Worm (Caenorhabditis elegans) whole organism, late embryonic: Measurements from ENCODE around the gene madf-8.

Experiments
- C08G9.2 ChIP-seq: sonication (generic microtip); optimal IDR thresholded peaks from 2 replicates; lab custom pipeline; 2016; ENCODE audit warnings: mild to moderate bottlenecking, missing genetic modification characterization, moderate library complexity, missing compliant biosample characterization
- C38D4.7 ChIP-seq: fragments of 200-800 bp; sonication (Bioruptor generic); optimal IDR thresholded peaks from 2 replicates; lab custom pipeline; 2018; ENCODE audit warnings: mild to moderate bottlenecking, missing genetic modification characterization, moderate library complexity, missing compliant biosample characterization
- F13H6.1 ChIP-seq: sonication (generic microtip); optimal IDR thresholded peaks from 2 replicates; lab custom pipeline; 2016; ENCODE audit warnings: missing genetic modification characterization, missing compliant biosample characterization
- T23F11.4 ChIP-seq: fragments of 200-800 bp; sonication (Bioruptor generic); optimal IDR thresholded peaks from 2 replicates; lab custom pipeline; 2018; ENCODE audit warnings: mild to moderate bottlenecking, missing genetic modification characterization, missing compliant biosample characterization
- Y22D7AL.16 ChIP-seq: sonication (generic microtip); optimal IDR thresholded peaks from 2 replicates; lab custom pipeline; 2016; ENCODE audit warnings: missing genetic modification characterization, missing compliant biosample characterization
- ahr-1 ChIP-seq: sonication (generic microtip); optimal IDR thresholded peaks from 2 replicates; lab custom pipeline; 2016; ENCODE audit warnings: missing genetic modification characterization, missing compliant biosample characterization
- ama-1 ChIP-seq: fragments of 150-350 bp; optimal IDR thresholded peaks from 2 replicates; lab custom pipeline; 2014
- ceh-14 ChIP-seq: sonication (generic microtip); optimal IDR thresholded peaks from 2 replicates; lab custom pipeline; 2016; ENCODE audit warnings: missing genotype, missing genetic modification characterization, missing compliant biosample characterization
- ceh-19 ChIP-seq: fragments of 200-800 bp; sonication (Bioruptor generic); optimal IDR thresholded peaks from 2 replicates; lab custom pipeline; 2018; ENCODE audit warnings: mild to moderate bottlenecking, missing genetic modification characterization, missing compliant biosample characterization
- ceh-24 ChIP-seq: sonication (generic microtip); optimal IDR thresholded peaks from 2 replicates; lab custom pipeline; 2016; ENCODE audit warnings: mild to moderate bottlenecking, missing genetic modification characterization, missing compliant biosample characterization
- ceh-30 ChIP-seq: fragments of 150-350 bp; optimal IDR thresholded peaks from 2 replicates; lab custom pipeline; 2014; ENCODE audit warnings: missing biosample characterization, missing genetic modification characterization
- ceh-34 ChIP-seq: sonication (generic microtip); optimal IDR thresholded peaks from 2 replicates; lab custom pipeline; 2016; ENCODE audit warnings: mild to moderate bottlenecking, missing genetic modification characterization, missing compliant biosample characterization
- ceh-6 ChIP-seq: fragments of 200-800 bp; sonication (Bioruptor generic); optimal IDR thresholded peaks from 2 replicates; lab custom pipeline; 2018; ENCODE audit warnings: mild to moderate bottlenecking, missing genetic modification characterization, missing compliant biosample characterization
- ceh-9 ChIP-seq: sonication (generic microtip); optimal IDR thresholded peaks from 2 replicates; lab custom pipeline; 2016; ENCODE audit warnings: mild to moderate bottlenecking, missing genetic modification characterization, inconsistent platforms, missing compliant biosample characterization
- che-1 ChIP-seq: sonication (generic microtip); optimal IDR thresholded peaks from 2 replicates; lab custom pipeline; 2016; ENCODE audit warnings: mild to moderate bottlenecking, missing genetic modification characterization, missing compliant biosample characterization
- dmd-4 ChIP-seq: sonication (generic microtip); optimal IDR thresholded peaks from 2 replicates; lab custom pipeline; 2016; ENCODE audit warnings: borderline replicate concordance, missing genetic modification characterization, missing compliant biosample characterization
- elt-4 ChIP-seq: sonication (generic microtip); optimal IDR thresholded peaks from 2 replicates; lab custom pipeline; 2016; ENCODE audit warnings: missing genetic modification characterization, missing compliant biosample characterization
- ets-4 ChIP-seq: sonication (generic microtip); optimal IDR thresholded peaks from 2 replicates; lab custom pipeline; 2016; ENCODE audit warnings: missing genetic modification characterization, missing compliant biosample characterization
- eyg-1 ChIP-seq: sonication (generic microtip); optimal IDR thresholded peaks from 2 replicates; lab custom pipeline; 2016; ENCODE audit warnings: missing genotype, missing genetic modification characterization, missing compliant biosample characterization
- fkh-10 ChIP-seq: fragments of 150-350 bp; optimal IDR thresholded peaks from 2 replicates; lab custom pipeline; 2014; ENCODE audit warnings: missing biosample characterization, missing genetic modification reagents, missing genetic modification characterization
- fkh-6 ChIP-seq: sonication (generic microtip); optimal IDR thresholded peaks from 2 replicates; lab custom pipeline; 2016; ENCODE audit warnings: missing genetic modification characterization, missing compliant biosample characterization
- hlh-13 ChIP-seq: fragments of 200-800 bp; sonication (Bioruptor generic); optimal IDR thresholded peaks from 2 replicates; lab custom pipeline; 2018; ENCODE audit warnings: mild to moderate bottlenecking, missing genetic modification characterization, missing compliant biosample characterization
- hlh-15 ChIP-seq: sonication (generic microtip); optimal IDR thresholded peaks from 2 replicates; lab custom pipeline; 2016; ENCODE audit warnings: missing genetic modification characterization, missing compliant biosample characterization
- hlh-30 ChIP-seq: sonication (generic microtip); optimal IDR thresholded peaks from 2 replicates; lab custom pipeline; 2017; ENCODE audit warnings: antibody characterized with exemption, missing genetic modification characterization, missing compliant biosample characterization; ENCODE audit not compliant: insufficient read depth
- hlh-8 ChIP-seq: sonication (generic microtip); optimal IDR thresholded peaks from 2 replicates; lab custom pipeline; 2016; ENCODE audit warnings: missing genotype, missing genetic modification characterization, missing compliant biosample characterization
- lim-6 ChIP-seq: sonication (generic microtip); optimal IDR thresholded peaks from 2 replicates; lab custom pipeline; 2016; ENCODE audit warnings: missing genetic modification characterization, missing compliant biosample characterization
- lin-11 ChIP-seq: fragments of 200-800 bp; sonication (Bioruptor generic); optimal IDR thresholded peaks from 2 replicates; lab custom pipeline; 2018; ENCODE audit warnings: mild to moderate bottlenecking, missing genetic modification characterization, missing compliant biosample characterization
- madf-2 ChIP-seq: sonication (generic microtip); optimal IDR thresholded peaks from 2 replicates; lab custom pipeline; 2017; ENCODE audit warnings: missing genetic modification characterization, missing compliant biosample characterization
- mec-3 ChIP-seq: sonication (generic microtip); optimal IDR thresholded peaks from 2 replicates; lab custom pipeline; 2016; ENCODE audit warnings: borderline replicate concordance, missing genetic modification characterization, missing compliant biosample characterization
- nfya-1 ChIP-seq: sonication (generic microtip); optimal IDR thresholded peaks from 2 replicates; lab custom pipeline; 2017; ENCODE audit warnings: missing genetic modification characterization, mild to moderate bottlenecking, missing compliant biosample characterization, antibody characterized with exemption, moderate library complexity
- nhr-11 ChIP-seq: fragments of 150-350 bp; optimal IDR thresholded peaks from 2 replicates; lab custom pipeline; 2014; ENCODE audit warnings: missing biosample characterization, missing genetic modification characterization
- nhr-232 ChIP-seq: sonication (generic microtip); optimal IDR thresholded peaks from 2 replicates; lab custom pipeline; 2016; ENCODE audit warnings: missing genetic modification characterization, missing compliant biosample characterization
- npax-4 ChIP-seq: sonication (generic microtip); optimal IDR thresholded peaks from 2 replicates; lab custom pipeline; 2016; ENCODE audit warnings: missing genetic modification characterization, missing compliant biosample characterization
- odd-2 ChIP-seq: sonication (generic microtip); optimal IDR thresholded peaks from 2 replicates; lab custom pipeline; 2017; ENCODE audit warnings: antibody characterized with exemption, mild to moderate bottlenecking, missing genetic modification characterization, missing compliant biosample characterization
- pag-3 ChIP-seq: sonication (generic microtip); optimal IDR thresholded peaks from 2 replicates; lab custom pipeline; 2016; ENCODE audit warnings: missing compliant biosample characterization, missing genetic modification characterization, borderline replicate concordance
- pax-1 ChIP-seq: fragments of 150-350 bp; optimal IDR thresholded peaks from 2 replicates; lab custom pipeline; 2014; ENCODE audit warnings: missing biosample characterization, missing genetic modification characterization
- pha-2 ChIP-seq: sonication (generic microtip); optimal IDR thresholded peaks from 2 replicates; lab custom pipeline; 2017; ENCODE audit warnings: mild to moderate bottlenecking, missing genetic modification characterization, missing compliant biosample characterization
- pha-4 ChIP-seq: fragments of 150-350 bp; optimal IDR thresholded peaks from 2 replicates; lab custom pipeline; 2018; ENCODE audit warnings: missing biosample characterization, missing genetic modification reagents, missing genetic modification characterization
- pqm-1 ChIP-seq: sonication (generic microtip); optimal IDR thresholded peaks from 2 replicates; lab custom pipeline; 2016; ENCODE audit warnings: missing genetic modification characterization, missing compliant biosample characterization
- pros-1 ChIP-seq: fragments of 150-350 bp; optimal IDR thresholded peaks from 2 replicates; lab custom pipeline; 2014; ENCODE audit warnings: missing biosample characterization, missing genetic modification reagents, missing genetic modification characterization
- ref-2 ChIP-seq: sonication (generic microtip); optimal IDR thresholded peaks from 2 replicates; lab custom pipeline; 2016; ENCODE audit warnings: missing genetic modification characterization, missing compliant biosample characterization
- sdc-2 ChIP-seq: sonication (generic microtip); optimal IDR thresholded peaks from 2 replicates; lab custom pipeline; 2016; ENCODE audit warnings: missing genotype, missing genetic modification characterization, missing compliant biosample characterization
- sox-2 ChIP-seq: fragments of 200-800 bp; sonication (Bioruptor generic); IDR thresholded peaks from 2 replicates; pipeline ENCODE4 v1.3.6; 2022; ENCODE audit warnings: missing genetic modification reagents, missing genetic modification characterization, missing compliant biosample characterization
- sox-4 ChIP-seq: sonication (generic microtip); optimal IDR thresholded peaks from 2 replicates; lab custom pipeline; 2017; ENCODE audit warnings: mild to moderate bottlenecking, missing genetic modification characterization, inconsistent platforms, missing compliant biosample characterization
- syd-9 ChIP-seq: sonication (generic microtip); optimal IDR thresholded peaks from 2 replicates; lab custom pipeline; 2016; ENCODE audit warnings: mild to moderate bottlenecking, missing genetic modification characterization, moderate library complexity, missing compliant biosample characterization
- tbx-2 ChIP-seq: sonication (generic microtip); optimal IDR thresholded peaks from 2 replicates; lab custom pipeline; 2016; ENCODE audit warnings: missing genetic modification characterization, missing compliant biosample characterization
- tbx-7 ChIP-seq: sonication (generic microtip); optimal IDR thresholded peaks from 2 replicates; lab custom pipeline; 2016; ENCODE audit warnings: missing genotype, missing genetic modification characterization, missing compliant biosample characterization
- ttx-3 ChIP-seq: sonication (generic microtip); optimal IDR thresholded peaks from 2 replicates; lab custom pipeline; 2016; ENCODE audit warnings: missing genetic modification reagents, missing genetic modification characterization, missing compliant biosample characterization
- unc-3 ChIP-seq, 2 experiments: fragments of 200-800 bp in 1 of 2; sonication (Bioruptor generic) in 1 of 2; sonication (generic microtip) in 1 of 2; conservative IDR thresholded peaks in 1 of 2; optimal IDR thresholded peaks in 1 of 2; 2 replicates each; pipeline versions ENCODE4 v1.3.6 to Lab custom; 2016 to 2022; ENCODE audit warnings: missing compliant biosample characterization in 2 of 2, missing genetic modification characterization in 2 of 2, missing genetic modification reagents in 1 of 2
- unc-42 ChIP-seq: sonication (generic microtip); optimal IDR thresholded peaks from 2 replicates; lab custom pipeline; 2016; ENCODE audit warnings: missing genotype, missing genetic modification characterization, missing compliant biosample characterization
- unc-55 ChIP-seq: sonication (generic microtip); optimal IDR thresholded peaks from 2 replicates; lab custom pipeline; 2017; ENCODE audit warnings: missing biosample characterization, missing genetic modification reagents, missing genetic modification characterization
- unc-86 ChIP-seq: sonication (generic microtip); optimal IDR thresholded peaks from 2 replicates; lab custom pipeline; 2016; ENCODE audit warnings: missing genetic modification characterization, missing compliant biosample characterization
- zip-5 ChIP-seq: sonication (generic microtip); optimal IDR thresholded peaks from 2 replicates; lab custom pipeline; 2016; ENCODE audit warnings: missing genetic modification characterization, missing compliant biosample characterization
- ztf-16 ChIP-seq: sonication (generic microtip); optimal IDR thresholded peaks from 2 replicates; lab custom pipeline; 2017; ENCODE audit warnings: missing genetic modification characterization, missing compliant biosample characterization

The madf-8 gene

ce11 chrIII:3623772-3624171 lies 26.9 kb downstream of the madf-8 start:
- TF ChIP-seq tbx-2 (peak; percentile 45), lim-6 (no peak), elt-4 (no peak), odd-2 (tag; lab: Kevin White, UChicago) (no peak), F13H6.1 (no peak), ztf-16 (no peak), syd-9 (tag; lab: Kevin White, UChicago) (no peak), unc-42 (tag; lab: Kevin White, UChicago) (no peak), ceh-30 (tag; lab: Kevin White, UChicago) (no peak), unc-3 (GFP tag; conservative IDR thresholded peaks at IDR 0.05; lab: Robert Waterston, UW) (no peak), unc-3 (tag; optimal IDR thresholded peaks at IDR 0.05; lab: Kevin White, UChicago) (no peak), unc-86 (tag; lab: Kevin White, UChicago) (no peak), fkh-10 (GFP tag; lab: Kevin White, UChicago) (no peak), ceh-6 (GFP tag; lab: Kevin White, UChicago) (no peak), T23F11.4 (GFP tag; lab: Kevin White, UChicago) (no peak), ceh-9 (tag; lab: Kevin White, UChicago) (no peak), pha-2 (tag; lab: Kevin White, UChicago) (no peak), lin-11 (tag; lab: Kevin White, UChicago) (no peak), pros-1 (no peak), che-1 (tag; lab: Kevin White, UChicago) (no peak), zip-5 (tag; lab: Kevin White, UChicago) (no peak), unc-55 (no peak), eyg-1 (tag; lab: Kevin White, UChicago) (no peak), C08G9.2 (tag; lab: Kevin White, UChicago) (peak; percentile 45), pha-4 (tag; lab: Kevin White, UChicago) (no peak), ceh-14 (tag; lab: Kevin White, UChicago) (no peak), ceh-24 (tag; lab: Kevin White, UChicago) (no peak), ceh-34 (peak; percentile 39), Y22D7AL.16 (tag; lab: Kevin White, UChicago) (no peak), npax-4 (no peak), sox-4 (no peak), ahr-1 (tag; lab: Kevin White, UChicago) (no peak), ref-2 (peak; percentile 34), hlh-8 (no peak), madf-2 (tag; lab: Kevin White, UChicago) (no peak), pag-3 (tag; lab: Kevin White, UChicago) (no peak), nhr-11 (tag; lab: Kevin White, UChicago) (no peak), tbx-7 (tag; lab: Kevin White, UChicago) (no peak), nhr-232 (tag; lab: Kevin White, UChicago) (peak; percentile 31), ceh-19 (GFP tag; lab: Kevin White, UChicago) (no peak), ttx-3 (tag; lab: Kevin White, UChicago) (no peak), hlh-13 (no peak), mec-3 (tag; lab: Kevin White, UChicago) (no peak), fkh-6 (tag; lab: Kevin White, UChicago) (no peak), sox-2 (no peak), ets-4 (tag; lab: Kevin White, UChicago) (no peak), pqm-1 (tag; lab: Kevin White, UChicago) (no peak), C38D4.7 (GFP tag; lab: Kevin White, UChicago) (no peak), hlh-30 (peak; percentile 80), sdc-2 (peak; percentile 68), hlh-15 (no peak), ama-1 (lab: Kevin White, UChicago) (no peak), nfya-1 (tag; lab: Kevin White, UChicago) (peak; percentile 35), dmd-4 (no peak), pax-1 (no peak)
